Worm (Caenorhabditis elegans): Measurements from ENCODE around the gene C27F2.7.

The C27F2.7 gene

ce11 chrIII:4984444-4985086 is at the start of gene C27F2.7:
Gene C27F2.7 (minus strand): TSS chrIII:4984494.
- no peak for TF ChIP-seq daf-12 (tag; optimal IDR thresholded peaks at IDR 0.05)
- TF ChIP-seq nfya-1 (tag; optimal IDR thresholded peaks at IDR 0.05; ENCODE audit: insufficient read depth) = peak; percentile 72
- no peak for TF ChIP-seq fkh-10 (GFP tag; optimal IDR thresholded peaks at IDR 0.05)
- TF ChIP-seq nhr-11 (tag; optimal IDR thresholded peaks at IDR 0.05) = no peak
- TF ChIP-seq nhr-76 (tag; optimal IDR thresholded peaks at IDR 0.05) = no peak

DNA sequence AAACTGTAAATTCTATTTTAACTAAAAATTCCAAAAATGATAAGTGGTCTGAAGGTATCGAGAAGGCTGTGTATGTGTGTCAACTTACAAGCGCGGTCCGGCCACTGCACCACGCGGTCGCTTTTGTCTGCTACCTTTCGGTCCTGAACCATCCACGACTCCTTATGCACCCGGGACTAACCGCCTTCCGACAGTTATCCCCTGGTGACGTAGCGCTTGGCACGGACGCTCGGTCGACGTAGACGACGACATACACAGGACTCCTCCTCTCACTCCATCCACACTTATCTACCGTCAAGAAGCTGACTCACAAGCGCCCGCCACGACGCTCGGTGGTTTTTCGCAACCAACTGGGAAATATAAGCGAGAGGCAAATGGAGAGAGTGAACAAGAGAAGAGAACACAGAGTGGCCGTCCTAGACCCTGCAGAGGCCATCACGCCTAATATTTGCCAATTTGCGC is 47.1 kb upstream of the C27F2.7 start:
- TF ChIP-seq pha-4 (tag; optimal IDR thresholded peaks at IDR 0.05) (peak; percentile 76), lin-39 (tag; optimal IDR thresholded peaks at IDR 0.05) (peak; percentile 59), nhr-23 (tag; optimal IDR thresholded peaks at IDR 0.05) (peak; percentile 67), aly-2 (tag; optimal IDR thresholded peaks at IDR 0.05) (peak; percentile 32), nhr-43 (tag; optimal IDR thresholded peaks at IDR 0.05; ENCODE audit: poor library complexity, severe bottlenecking) (peak; percentile 58), elt-2 (tag; optimal IDR thresholded peaks at IDR 0.05) (peak; percentile 62), hmg-11 (tag; optimal IDR thresholded peaks at IDR 0.05) (peak; percentile 94), lsy-12 (tag; optimal IDR thresholded peaks at IDR 0.05) (peak; percentile 73), skn-1 (tag; optimal IDR thresholded peaks at IDR 0.05) (peak; percentile 65), elt-1 (tag; optimal IDR thresholded peaks at IDR 0.05) (peak; percentile 11), jun-1 (tag; optimal IDR thresholded peaks at IDR 0.05) (peak; percentile 69), R02D3.7 (tag; optimal IDR thresholded peaks at IDR 0.05) (peak; percentile 10), tbx-2 (tag; optimal IDR thresholded peaks at IDR 0.05) (peak; percentile 65), nhr-25 (tag; optimal IDR thresholded peaks at IDR 0.05) (peak; percentile 67), nfya-1 (tag; optimal IDR thresholded peaks at IDR 0.05; ENCODE audit: insufficient read depth) (peak; percentile 67)

- TF ChIP-seq fos-1 (tag; optimal IDR thresholded peaks at IDR 0.05) (no peak), unc-39 (tag; optimal IDR thresholded peaks at IDR 0.05) (no peak), snpc-4 (tag; optimal IDR thresholded peaks at IDR 0.05) (no peak), daf-12 (tag; optimal IDR thresholded peaks at IDR 0.05) (no peak), nhr-67 (tag; optimal IDR thresholded peaks at IDR 0.05) (no peak), lin-39 (tag; optimal IDR thresholded peaks at IDR 0.05) (no peak)
Measured at ce11 chrIII:5030629-5031028, 46.3 kb upstream of the C27F2.7 start, which contains the start of gene klp-6. Gene klp-6 (plus strand): TSS chrIII:5030929.

DNA sequence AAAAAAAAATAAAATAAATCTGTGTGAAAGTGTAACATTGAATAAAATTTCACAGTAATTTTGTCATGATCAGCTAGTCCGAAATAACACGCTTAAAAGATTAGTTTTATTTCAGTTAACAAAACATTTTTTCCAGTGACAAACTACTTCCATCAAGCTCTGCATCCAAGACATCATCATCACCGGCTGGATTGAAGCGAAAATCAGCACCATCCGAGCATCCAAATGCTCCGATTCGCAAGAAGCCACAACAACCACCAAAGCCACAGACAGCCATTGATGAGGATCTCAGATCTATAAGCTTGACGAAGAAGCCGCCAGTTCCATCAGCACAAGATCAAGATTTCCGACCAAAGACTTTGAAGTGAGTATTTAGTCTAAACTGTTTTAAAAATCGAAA is 42.9 kb upstream of the C27F2.7 start:
- TF ChIP-seq snpc-4 (tag; optimal IDR thresholded peaks at IDR 0.05) = no peak
- TF ChIP-seq skn-1 (tag; optimal IDR thresholded peaks at IDR 0.05) = no peak
- TF ChIP-seq ceh-9 (tag; optimal IDR thresholded peaks at IDR 0.05) = no peak
- TF ChIP-seq mml-1 (tag; optimal IDR thresholded peaks at IDR 0.05) = no peak
- no peak for TF ChIP-seq nfya-1 (tag; optimal IDR thresholded peaks at IDR 0.05; ENCODE audit: insufficient read depth)
- TF ChIP-seq R02D3.7 (tag; optimal IDR thresholded peaks at IDR 0.05) = no peak
- TF ChIP-seq fkh-2 (tag; optimal IDR thresholded peaks at IDR 0.05) = no peak
- no peak for TF ChIP-seq unc-62 (GFP tag; optimal IDR thresholded peaks at IDR 0.05)
- no peak for TF ChIP-seq ceh-28 (tag; optimal IDR thresholded peaks at IDR 0.05)
- TF ChIP-seq aly-2 (tag; optimal IDR thresholded peaks at IDR 0.05) = no peak
- no peak for TF ChIP-seq fos-1 (tag; optimal IDR thresholded peaks at IDR 0.05)
- no peak for TF ChIP-seq elt-2 (tag; optimal IDR thresholded peaks at IDR 0.05)
- TF ChIP-seq elt-1 (tag; optimal IDR thresholded peaks at IDR 0.05) = no peak
- no peak for TF ChIP-seq elt-3 (tag; optimal IDR thresholded peaks at IDR 0.05)
- no peak for TF ChIP-seq mdl-1 (tag; optimal IDR thresholded peaks at IDR 0.05)
- TF ChIP-seq sea-2 (GFP tag; optimal IDR thresholded peaks at IDR 0.05) = no peak

- no peak for TF ChIP-seq sea-2 (GFP tag; optimal IDR thresholded peaks at IDR 0.05)
- TF ChIP-seq nhr-237 (tag; optimal IDR thresholded peaks at IDR 0.05) = no peak
- no peak for TF ChIP-seq pha-4 (tag; optimal IDR thresholded peaks at IDR 0.05)
- TF ChIP-seq lin-15B (tag; optimal IDR thresholded peaks at IDR 0.05) = no peak
- TF ChIP-seq mml-1 (tag; optimal IDR thresholded peaks at IDR 0.05) = no peak
- no peak for TF ChIP-seq nhr-76 (tag; optimal IDR thresholded peaks at IDR 0.05)
- no peak for TF ChIP-seq pqm-1 (tag; optimal IDR thresholded peaks at IDR 0.05)
- TF ChIP-seq jun-1 (tag; optimal IDR thresholded peaks at IDR 0.05) = no peak
- no peak for TF ChIP-seq mdl-1 (tag; optimal IDR thresholded peaks at IDR 0.05)
- TF ChIP-seq fos-1 (tag; optimal IDR thresholded peaks at IDR 0.05) = no peak
- no peak for TF ChIP-seq ceh-16 (tag; optimal IDR thresholded peaks at IDR 0.05)
Measured at ce11 chrIII:5026366-5026765, 42.1 kb upstream of the C27F2.7 start.
